Worm (Caenorhabditis elegans): Measurements from ENCODE around the gene grd-10.

Gene grd-10

DNA sequence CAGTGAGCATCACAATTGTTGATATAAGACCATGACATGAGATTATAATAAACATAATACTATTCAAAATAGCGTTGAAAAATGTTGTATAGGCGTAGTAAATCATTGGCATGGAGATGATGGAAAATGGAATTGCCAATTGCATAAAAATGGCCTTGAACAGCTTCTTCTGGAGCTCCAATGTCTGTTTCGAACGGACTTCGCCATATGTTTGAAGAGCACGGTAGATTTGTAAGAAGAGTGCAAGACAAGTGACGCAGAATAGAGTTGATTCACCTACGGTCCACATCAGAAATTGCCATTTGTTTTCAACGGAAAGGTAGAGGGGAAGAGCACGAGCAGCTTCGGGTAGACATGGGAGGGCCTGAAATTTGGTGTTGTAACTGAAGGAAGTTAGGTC is 6.5 kb downstream of the grd-10 start:
- TF ChIP-seq unc-62 (GFP tag; optimal IDR thresholded peaks at IDR 0.05): no peak

DNA sequence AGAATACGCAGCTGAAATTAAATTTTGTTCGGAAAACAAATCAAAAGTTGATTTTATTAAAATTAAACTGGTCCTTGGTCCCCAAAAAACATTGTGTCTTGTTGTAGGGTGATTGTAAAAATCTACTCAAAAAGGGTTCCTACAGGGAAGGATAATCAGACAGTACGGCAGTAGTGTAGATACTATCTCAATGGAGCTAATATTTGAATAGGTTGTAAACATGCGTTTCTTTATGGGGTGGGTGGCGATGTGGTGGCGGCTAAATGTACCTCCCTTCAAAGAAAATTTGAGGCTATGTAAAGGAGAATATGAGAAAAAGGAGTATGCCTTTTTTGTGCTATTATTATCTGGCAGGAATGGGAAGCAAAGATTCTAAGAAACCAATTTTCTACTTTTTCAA is 11.7 kb downstream of the grd-10 start:
- TF ChIP-seq unc-62 (GFP tag; optimal IDR thresholded peaks at IDR 0.05): no peak

DNA sequence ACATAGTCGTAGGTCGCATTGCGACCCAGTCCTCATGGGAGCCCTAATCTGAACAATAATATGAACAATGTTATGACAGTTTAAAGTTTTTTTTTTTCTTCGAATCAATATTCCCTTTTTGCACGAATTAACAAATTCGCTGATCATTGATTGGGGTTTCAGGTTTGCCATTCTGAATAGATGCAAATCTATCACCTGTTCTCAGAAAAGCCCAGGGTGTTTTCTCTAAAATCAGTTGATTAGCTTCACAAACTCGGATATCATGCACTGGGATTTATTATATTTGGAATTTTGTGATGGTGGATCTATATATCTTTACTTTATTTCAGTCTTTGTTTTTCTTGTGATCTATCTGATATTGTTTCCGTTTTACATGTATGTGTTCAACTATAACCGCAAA is 12.5 kb downstream of the grd-10 start, which contains the start of gene srz-23:
Gene srz-23, plus strand, starts transcription at position 263 of the 400 bp plus-strand sequence.
- TF ChIP-seq unc-62 (GFP tag; optimal IDR thresholded peaks at IDR 0.05): no peak

DNA sequence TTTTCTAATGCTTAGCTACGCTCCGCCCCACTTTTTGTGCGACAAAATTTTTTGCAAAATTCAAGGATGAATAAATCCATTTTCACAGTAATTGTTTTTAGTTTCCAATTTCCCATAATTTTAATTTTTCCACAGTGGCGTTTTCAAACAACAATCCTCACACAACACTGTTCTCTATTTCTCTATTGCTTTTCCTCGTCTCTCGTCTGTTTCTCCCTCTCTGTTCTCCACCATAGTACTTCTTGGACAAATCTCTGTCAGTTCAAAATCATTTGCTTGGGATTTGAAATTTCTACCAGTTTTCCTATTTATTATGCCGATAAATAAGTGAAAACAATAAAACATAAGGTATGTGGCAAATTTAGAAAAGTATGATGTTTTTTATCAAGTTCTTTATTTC is 22.4 kb downstream of the grd-10 start, which contains the start of gene F58E2.4:
Gene F58E2.4, plus strand, starts transcription at position 134 of the 400 bp plus-strand sequence.
- no peak for TF ChIP-seq unc-62 (GFP tag; optimal IDR thresholded peaks at IDR 0.05)

DNA sequence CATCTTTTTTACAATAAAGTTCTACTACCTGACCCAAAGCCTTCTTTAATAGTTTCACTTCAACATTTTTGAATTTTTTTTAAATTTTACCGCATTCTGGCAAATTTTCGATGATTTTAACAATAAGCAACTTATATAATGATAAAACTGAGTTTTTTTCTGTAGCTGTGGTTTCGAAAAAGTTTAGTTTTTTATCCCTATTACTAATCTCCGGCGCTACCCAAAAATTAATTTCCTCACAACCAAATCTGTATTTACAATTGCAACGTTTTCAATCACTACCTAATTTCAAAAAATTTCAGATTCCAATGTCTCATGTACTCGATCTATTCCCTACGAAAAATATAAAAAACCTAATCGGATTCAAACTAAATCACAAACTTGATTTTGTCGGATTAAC is 26.3 kb downstream of the grd-10 start, which contains the start of gene F58E2.3:
Gene F58E2.3, plus strand, starts transcription at position 301 of the 400 bp plus-strand sequence.
- no peak for TF ChIP-seq unc-62 (GFP tag; optimal IDR thresholded peaks at IDR 0.05)

DNA sequence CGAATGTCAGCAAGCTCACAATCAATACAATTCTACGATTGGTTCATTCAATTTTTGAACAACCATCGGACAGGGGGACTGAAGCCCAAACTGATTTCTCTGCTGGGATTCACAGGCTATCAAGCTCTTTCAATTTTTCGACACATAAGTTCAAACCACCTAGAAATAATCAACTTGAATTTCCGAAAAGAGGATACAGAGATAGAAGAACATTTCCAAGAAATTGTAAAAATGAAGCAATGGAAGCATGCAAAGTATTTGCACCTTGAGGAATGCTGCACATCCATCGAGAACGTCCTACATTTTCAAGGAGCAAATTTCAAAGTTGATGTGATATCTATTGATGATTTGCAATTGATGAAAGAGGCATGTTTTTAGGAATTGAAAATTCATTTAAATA is 26.9 kb downstream of the grd-10 start:
- TF ChIP-seq unc-62 (GFP tag; optimal IDR thresholded peaks at IDR 0.05): no peak

DNA sequence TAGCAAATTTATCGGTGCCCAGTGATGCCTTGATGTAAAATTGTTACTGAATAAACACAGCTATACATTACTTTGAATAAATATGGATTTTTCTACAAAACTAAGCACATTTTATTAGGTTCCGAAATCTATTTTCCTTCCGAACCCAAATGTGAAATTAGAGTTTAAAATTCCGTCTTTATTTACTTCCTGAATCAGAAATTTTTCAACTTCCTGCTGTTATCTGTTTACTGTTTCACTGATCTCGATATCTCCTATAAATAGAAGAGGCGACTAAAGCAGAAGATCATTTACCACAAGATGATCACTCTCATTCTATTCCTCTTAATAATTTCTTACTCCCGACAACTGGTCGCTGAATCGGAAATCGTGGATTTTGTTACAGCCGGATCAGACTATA is 28.9 kb downstream of the grd-10 start, which contains the start of gene F58E2.2:
Gene F58E2.2, plus strand, starts transcription at position 301 of the 400 bp plus-strand sequence.
- TF ChIP-seq unc-62 (GFP tag; optimal IDR thresholded peaks at IDR 0.05): no peak

DNA sequence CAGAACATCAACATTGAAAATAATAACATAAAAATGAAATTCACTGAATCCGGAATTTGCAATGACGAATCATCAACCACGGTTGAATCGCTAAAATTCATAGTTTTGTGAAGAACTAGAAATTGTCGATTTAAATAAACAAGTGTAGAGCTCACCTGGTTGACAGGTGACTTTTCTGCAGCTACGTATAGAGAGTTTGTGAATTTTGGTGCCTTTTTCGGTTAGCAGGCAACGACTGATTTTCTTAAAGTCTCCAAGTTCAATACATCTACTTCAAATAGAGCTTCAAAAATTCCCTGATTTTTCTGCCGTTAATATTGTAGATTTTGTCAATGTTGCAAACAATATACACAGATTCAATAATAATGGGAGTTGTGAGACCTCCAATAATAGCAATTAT is 36.3 kb downstream of the grd-10 start, which contains the start of gene srz-69:
Gene srz-69, minus strand, starts transcription at position 101 of the 400 bp plus-strand sequence.
- TF ChIP-seq unc-62 (GFP tag; optimal IDR thresholded peaks at IDR 0.05): no peak

DNA sequence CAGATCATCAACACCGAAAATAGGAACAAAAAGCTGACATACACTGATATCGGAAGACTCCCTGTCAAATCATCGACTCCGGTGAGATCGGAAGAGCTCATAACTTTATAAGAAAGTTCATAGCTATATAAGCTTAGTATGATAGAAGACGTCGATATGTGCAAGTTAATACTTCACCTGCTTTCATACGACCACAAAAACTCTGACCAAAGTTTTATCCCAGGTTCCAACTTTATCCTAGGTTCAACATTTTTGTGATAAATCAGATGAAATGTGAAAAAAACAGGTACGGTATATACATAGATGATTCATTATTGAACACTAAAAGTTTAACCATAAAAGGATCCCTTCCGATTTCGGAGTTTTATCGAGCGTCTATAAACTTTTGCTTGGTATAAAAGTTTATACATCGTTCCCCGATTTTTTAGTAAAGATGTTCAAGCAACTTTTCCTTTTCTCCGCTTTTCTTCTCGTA is 38.1 kb downstream of the grd-10 start, which contains the start of the genes srz-70 and C09G12.5:
Gene srz-70, minus strand, starts transcription at position 101 of the 475 bp plus-strand sequence.
Gene C09G12.5, plus strand, starts transcription at position 425 of the 475 bp plus-strand sequence.
- TF ChIP-seq unc-62 (GFP tag; optimal IDR thresholded peaks at IDR 0.05): no peak

DNA sequence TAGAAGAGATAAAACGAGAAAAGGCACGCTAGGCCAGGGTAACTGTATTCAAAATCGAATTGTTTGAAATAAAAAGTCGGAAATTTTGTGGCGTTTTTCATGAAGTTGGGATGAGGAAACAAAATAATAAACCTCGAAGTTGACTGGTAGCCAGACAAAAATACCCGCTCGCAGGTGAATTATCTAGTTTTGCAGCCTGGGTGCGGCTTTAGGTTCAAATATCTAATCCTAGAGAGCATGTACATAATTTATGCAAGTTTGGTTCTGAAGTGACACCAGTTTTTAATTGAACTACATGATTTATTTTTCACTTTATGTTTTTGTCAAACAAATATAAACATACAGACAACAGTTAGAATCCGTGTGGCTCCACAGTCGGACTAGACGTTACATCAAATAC is 40.9 kb downstream of the grd-10 start, which contains the start of gene srz-37:
Gene srz-37, minus strand, starts transcription at position 101 of the 400 bp plus-strand sequence.
- TF ChIP-seq unc-62 (GFP tag; optimal IDR thresholded peaks at IDR 0.05): no peak

DNA sequence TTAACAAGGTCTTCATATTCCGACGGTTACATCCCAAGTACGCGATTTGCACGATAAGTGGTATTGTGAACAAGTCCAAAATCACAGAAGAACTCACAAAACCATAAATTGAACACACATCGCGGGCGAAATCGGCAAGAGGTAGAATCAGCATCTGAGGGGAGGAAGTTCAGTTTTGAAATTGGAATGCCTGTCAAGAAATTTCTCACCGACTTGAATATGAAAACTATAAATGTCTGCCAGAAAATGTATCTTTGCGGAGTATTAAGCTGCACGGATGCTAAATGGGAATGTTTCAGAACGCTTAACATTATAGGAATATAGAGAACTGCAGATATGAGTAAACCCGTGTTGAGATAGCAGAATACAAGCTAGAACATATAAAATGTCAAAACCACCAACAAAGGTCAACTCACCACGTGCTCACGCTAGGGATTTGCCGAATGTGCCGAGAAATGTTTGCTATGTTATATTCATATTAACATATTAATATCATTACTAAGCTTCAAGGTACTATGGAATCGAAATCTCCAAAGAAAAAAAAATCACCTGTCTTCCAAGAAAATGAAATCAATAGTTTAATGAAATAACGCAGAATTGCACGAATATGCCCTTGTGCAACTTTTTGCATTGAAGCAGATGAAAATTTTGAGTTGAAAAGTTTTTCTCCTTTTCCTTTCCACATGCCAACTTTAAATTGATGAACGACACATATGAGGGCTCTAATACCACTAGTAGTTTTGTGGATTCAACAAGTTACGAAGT is 41.5 kb downstream of the grd-10 start, which contains the start of gene srz-82:
Gene srz-82, plus strand, starts transcription at position 701 of the 765 bp plus-strand sequence.
- TF ChIP-seq unc-62 (GFP tag; optimal IDR thresholded peaks at IDR 0.05): no peak
